Fruit fly (Drosophila melanogaster): ENCODE measurements around the gene CG9119.

dm6 chr3L:1200357-1201051, 4.1 kb downstream of the CG9119 start, which contains the start of gene mwh:
- no peak for TF ChIP-seq CG8478 (optimal IDR thresholded peaks at IDR 0.05)
- TF ChIP-seq CTCF (optimal IDR thresholded peaks at IDR 0.05) = no peak
